Worm (Caenorhabditis elegans) whole organism, young adult: Measurements from ENCODE around the gene srr-4.

Experiments
- B0261.1 ChIP-seq: sonication (generic microtip); optimal IDR thresholded peaks from 2 replicates; lab custom pipeline; 2016; ENCODE audit warnings: mild to moderate bottlenecking, missing genetic modification characterization, moderate library complexity, missing compliant biosample characterization
- ZK185.1 ChIP-seq: sonication (generic microtip); optimal IDR thresholded peaks from 2 replicates; lab custom pipeline; 2016; ENCODE audit warnings: mild to moderate bottlenecking, missing genetic modification characterization, missing compliant biosample characterization; ENCODE audit not compliant: poor library complexity, severe bottlenecking
- ceh-79 ChIP-seq: sonication (generic microtip); optimal IDR thresholded peaks from 2 replicates; lab custom pipeline; 2017; ENCODE audit warnings: mild to moderate bottlenecking, missing genetic modification characterization, missing compliant biosample characterization
- dpl-1 ChIP-seq: fragments of 150-350 bp; optimal IDR thresholded peaks from 2 replicates; lab custom pipeline; 2014; ENCODE audit warnings: missing biosample characterization, missing genetic modification reagents, missing genetic modification characterization
- efl-1 ChIP-seq: fragments of 150-350 bp; optimal IDR thresholded peaks from 2 replicates; lab custom pipeline; 2014; ENCODE audit warnings: missing biosample characterization, missing genetic modification reagents, missing genetic modification characterization
- hlh-26 ChIP-seq: fragments of 200-800 bp; sonication (Bioruptor generic); conservative IDR thresholded peaks from 2 replicates; pipeline ENCODE4 v1.3.6; 2022; ENCODE audit warnings: missing genetic modification reagents, missing genetic modification characterization, missing compliant biosample characterization
- hmg-20 ChIP-seq: fragments of 200-800 bp; sonication (Bioruptor generic); IDR thresholded peaks from 2 replicates; pipeline ENCODE4 v1.3.6; 2022; ENCODE audit warnings: missing genetic modification reagents, missing genetic modification characterization, missing compliant biosample characterization
- nfya-2 ChIP-seq: fragments of 200-800 bp; sonication (Bioruptor generic); IDR thresholded peaks from 2 replicates; pipeline ENCODE4 v1.3.6; 2022; ENCODE audit warnings: missing genetic modification reagents, missing genetic modification characterization, missing compliant biosample characterization
- sea-2 ChIP-seq: fragments of 200-800 bp; sonication (Bioruptor generic); IDR thresholded peaks from 2 replicates; pipeline ENCODE4 v1.3.6; 2022; ENCODE audit warnings: missing genetic modification characterization, missing compliant biosample characterization
- snpc-4 ChIP-seq, 5 experiments: fragments of 150-350 bp in 1 of 5; sonication (generic microtip) in 4 of 5; optimal IDR thresholded peaks; 2 replicates each; lab custom pipeline; 2014 to 2018; ENCODE audit warnings: missing genetic modification characterization in 5 of 5, missing biosample characterization in 3 of 5, antibody characterized with exemption in 2 of 5, mild to moderate bottlenecking in 2 of 5, missing compliant biosample characterization in 2 of 5, missing genotype in 2 of 5, moderate library complexity in 2 of 5, missing genetic modification reagents in 1 of 5
- zfh-2 ChIP-seq: fragments of 200-800 bp; sonication (Bioruptor generic); conservative IDR thresholded peaks from 2 replicates; pipeline ENCODE4 v1.3.6; 2022; ENCODE audit warnings: missing genetic modification reagents, missing genetic modification characterization, missing compliant biosample characterization

DNA sequence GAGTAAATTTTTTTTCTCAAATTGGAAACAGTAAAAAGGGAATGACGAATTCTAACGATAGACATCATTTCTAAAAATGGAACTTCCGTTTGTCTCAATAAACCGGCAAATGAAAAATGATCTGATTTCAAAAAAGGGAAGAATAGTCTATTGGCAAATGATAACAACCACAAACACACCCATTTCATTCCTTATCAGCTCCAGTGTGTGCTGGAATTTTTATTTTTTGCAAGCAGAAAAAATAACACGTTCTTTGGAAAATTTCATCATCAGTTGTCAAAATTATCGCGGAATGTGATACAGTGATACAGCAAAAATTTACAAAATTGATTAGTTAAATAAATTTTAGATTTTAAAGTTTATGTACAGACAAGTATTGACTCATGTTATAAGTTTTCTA lies 48.4 kb downstream of the srr-4 start:
- no peak for TF ChIP-seq efl-1 (GFP tag; lab: Kevin White, UChicago)
- no peak for TF ChIP-seq dpl-1 (GFP tag; lab: Kevin White, UChicago)
- no peak for TF ChIP-seq hmg-20 (GFP tag; lab: Robert Waterston, UW)
- no peak for TF ChIP-seq B0261.1
- TF ChIP-seq ZK185.1 (tag; lab: Kevin White, UChicago) = no peak
- no peak for TF ChIP-seq ceh-79 (tag; lab: Kevin White, UChicago)
- no peak for TF ChIP-seq hlh-26 (GFP tag; lab: Robert Waterston, UW)
- TF ChIP-seq nfya-2 (GFP tag; lab: Robert Waterston, UW) = no peak
- TF ChIP-seq zfh-2 (GFP tag; lab: Robert Waterston, UW) = no peak
- no peak for TF ChIP-seq snpc-4 (GFP tag; optimal IDR thresholded peaks at IDR 0.05; lab: Kevin White, UChicago)
- no peak for TF ChIP-seq snpc-4 (tag; optimal IDR thresholded peaks at IDR 0.05; lab: Kevin White, UChicago)
- TF ChIP-seq sea-2 = no peak
